Fruit fly (Drosophila melanogaster): ENCODE results near the gene Rpt3R.

Gene Rpt3R

dm6 chr3R:9800644-9801330 is 44.5 kb upstream of the Rpt3R start, which contains the start of the genes CG9467 and CG8526 (continued):
- TF ChIP-seq Dip3 (GFP tag; optimal IDR thresholded peaks at IDR 0.05) (peak; percentile 15), gfzf (GFP tag; optimal IDR thresholded peaks at IDR 0.05) (peak; percentile 70), jing (GFP tag; optimal IDR thresholded peaks at IDR 0.05) (no peak), HHEX (GFP tag; optimal IDR thresholded peaks at IDR 0.05) (peak; percentile 60), CG10147 (GFP tag; optimal IDR thresholded peaks at IDR 0.05) (peak; percentile 78), ewg (GFP tag; optimal IDR thresholded peaks at IDR 0.05) (no peak), CG1602 (GFP tag; optimal IDR thresholded peaks at IDR 0.05) (peak; percentile 61), CG30403 (GFP tag; optimal IDR thresholded peaks at IDR 0.05) (peak; percentile 80), MBD-R2 (GFP tag; IDR thresholded peaks at IDR 0.05) (peak; percentile 57), Max (GFP tag; optimal IDR thresholded peaks at IDR 0.05) (peak; percentile 74), CG18262 (tag; optimal IDR thresholded peaks at IDR 0.05) (peak; percentile 69), Taf1 (GFP tag; IDR thresholded peaks at IDR 0.05) (peak; percentile 21; the same call in 1 of the 2 replicates), Med (GFP tag) (peak; percentile 80), prd (optimal IDR thresholded peaks at IDR 0.05) (no peak), prd (GFP tag; IDR thresholded peaks at IDR 0.05) (peak; percentile 84), CG10321 (GFP tag; IDR thresholded peaks at IDR 0.05) (no peak), tgo (GFP tag; IDR thresholded peaks at IDR 0.05) (peak; percentile 48; the same call in 2 of the 3 replicates), CG7556 (GFP tag; optimal IDR thresholded peaks at IDR 0.05) (peak; percentile 35), CG4404 (GFP tag; IDR thresholded peaks at IDR 0.05) (peak; percentile 68), CG1647 (GFP tag; optimal IDR thresholded peaks at IDR 0.05) (peak; percentile 23), Trl (optimal IDR thresholded peaks at IDR 0.05) (no peak), Trl (GFP tag; optimal IDR thresholded peaks at IDR 0.05) (peak; percentile 28), CG33557 (GFP tag; optimal IDR thresholded peaks at IDR 0.05) (peak; percentile 47), Fer2 (tag; optimal IDR thresholded peaks at IDR 0.05) (peak; percentile 30), fd3F (GFP tag; optimal IDR thresholded peaks at IDR 0.05) (peak; percentile 58), CG7786 (GFP tag; optimal IDR thresholded peaks at IDR 0.05) (no peak), CG3995 (GFP tag; optimal IDR thresholded peaks at IDR 0.05) (peak; percentile 99), wdn (GFP tag; IDR thresholded peaks at IDR 0.05) (peak; percentile 11; the same call in 1 of the 2 replicates), pho (GFP tag; optimal IDR thresholded peaks at IDR 0.05) (peak; percentile 11), MTF-1 (GFP tag; optimal IDR thresholded peaks at IDR 0.05; ENCODE audit: borderline replicate concordance) (no peak), CG10267 (tag; optimal IDR thresholded peaks at IDR 0.05) (peak; percentile 70), Atf6 (GFP tag; IDR thresholded peaks at IDR 0.05) (peak; percentile 51; the same call in 1 of the 2 replicates), CG10366 (GFP tag; IDR thresholded peaks at IDR 0.05) (peak; percentile 54; the same call in 1 of the 2 replicates), Side (GFP tag; optimal IDR thresholded peaks at IDR 0.05) (no peak), CG4360 (GFP tag; IDR thresholded peaks at IDR 0.05) (no peak), BtbVII (GFP tag; optimal IDR thresholded peaks at IDR 0.05) (no peak), amos (GFP tag; IDR thresholded peaks at IDR 0.05; ENCODE audit: partially characterized antibody) (peak; percentile 75), CG2889 (GFP tag; IDR thresholded peaks at IDR 0.05) (peak; percentile 69; the same call in 2 of the 3 replicates), CG6813 (GFP tag; optimal IDR thresholded peaks at IDR 0.05) (no peak), Ets97D (GFP tag; optimal IDR thresholded peaks at IDR 0.05) (peak; percentile 43), Hmr (GFP tag; optimal IDR thresholded peaks at IDR 0.05) (peak; percentile 74), CG5953 (GFP tag; IDR thresholded peaks at IDR 0.05) (no peak), Elba2 (GFP tag; optimal IDR thresholded peaks at IDR 0.05) (no peak), ranshi (GFP tag; IDR thresholded peaks at IDR 0.05) (peak; percentile 31; the same call in 1 of the 2 replicates), Camta (GFP tag; optimal IDR thresholded peaks at IDR 0.05) (no peak), Doc3 (GFP tag; IDR thresholded peaks at IDR 0.05; ENCODE audit: partially characterized antibody) (peak; percentile 74), Tbp (GFP tag; optimal IDR thresholded peaks at IDR 0.05) (no peak), dmrt99B (tag; optimal IDR thresholded peaks at IDR 0.05) (no peak), lbe (GFP tag; optimal IDR thresholded peaks at IDR 0.05) (peak; percentile 65), Sry-β (GFP tag; optimal IDR thresholded peaks at IDR 0.05) (peak; percentile 44)
